Worm (Caenorhabditis elegans) whole organism, late embryonic: ENCODE data around the gene C49A9.6.

Experiments
- C38D4.7 ChIP-seq: fragments of 200-800 bp; sonication (Bioruptor generic); optimal IDR thresholded peaks from 2 replicates; lab custom pipeline; 2018; ENCODE audit warnings: mild to moderate bottlenecking, missing genetic modification characterization, moderate library complexity, missing compliant biosample characterization
- F13H6.1 ChIP-seq: sonication (generic microtip); optimal IDR thresholded peaks from 2 replicates; lab custom pipeline; 2016; ENCODE audit warnings: missing genetic modification characterization, missing compliant biosample characterization
- K02D7.2 ChIP-seq: sonication (generic microtip); optimal IDR thresholded peaks from 2 replicates; lab custom pipeline; 2017; ENCODE audit warnings: mild to moderate bottlenecking, missing genetic modification characterization, missing compliant biosample characterization
- K09A11.1 ChIP-seq: sonication (generic microtip); optimal IDR thresholded peaks from 2 replicates; lab custom pipeline; 2017; ENCODE audit warnings: antibody characterized with exemption, mild to moderate bottlenecking, missing genetic modification characterization, missing compliant biosample characterization; ENCODE audit not compliant: insufficient read depth
- ama-1 ChIP-seq: fragments of 150-350 bp; optimal IDR thresholded peaks from 2 replicates; lab custom pipeline; 2014
- ceh-14 ChIP-seq: sonication (generic microtip); optimal IDR thresholded peaks from 2 replicates; lab custom pipeline; 2016; ENCODE audit warnings: missing genotype, missing genetic modification characterization, missing compliant biosample characterization
- ceh-18 ChIP-seq: sonication (generic microtip); optimal IDR thresholded peaks from 2 replicates; lab custom pipeline; 2016; ENCODE audit warnings: missing genetic modification characterization, missing compliant biosample characterization
- ceh-22 ChIP-seq: sonication (generic microtip); optimal IDR thresholded peaks from 2 replicates; lab custom pipeline; 2017; ENCODE audit warnings: missing biosample characterization, missing genetic modification characterization
- ceh-24 ChIP-seq: sonication (generic microtip); optimal IDR thresholded peaks from 2 replicates; lab custom pipeline; 2016; ENCODE audit warnings: mild to moderate bottlenecking, missing genetic modification characterization, missing compliant biosample characterization
- ceh-30 ChIP-seq: fragments of 150-350 bp; optimal IDR thresholded peaks from 2 replicates; lab custom pipeline; 2014; ENCODE audit warnings: missing biosample characterization, missing genetic modification characterization
- ceh-31 ChIP-seq: sonication (generic microtip); optimal IDR thresholded peaks from 2 replicates; lab custom pipeline; 2016; ENCODE audit warnings: missing genetic modification characterization, missing compliant biosample characterization
- ceh-34 ChIP-seq: sonication (generic microtip); optimal IDR thresholded peaks from 2 replicates; lab custom pipeline; 2016; ENCODE audit warnings: mild to moderate bottlenecking, missing genetic modification characterization, missing compliant biosample characterization
- ceh-45 ChIP-seq: fragments of 200-800 bp; sonication (Bioruptor generic); IDR thresholded peaks from 2 replicates; pipeline ENCODE4 v1.3.6; 2022; ENCODE audit warnings: missing genetic modification reagents, missing genetic modification characterization, missing compliant biosample characterization
- ceh-48 ChIP-seq: sonication (generic microtip); optimal IDR thresholded peaks from 2 replicates; lab custom pipeline; 2016; ENCODE audit warnings: missing genetic modification characterization, inconsistent platforms, missing compliant biosample characterization
- ceh-6 ChIP-seq: fragments of 200-800 bp; sonication (Bioruptor generic); optimal IDR thresholded peaks from 2 replicates; lab custom pipeline; 2018; ENCODE audit warnings: mild to moderate bottlenecking, missing genetic modification characterization, missing compliant biosample characterization
- che-1 ChIP-seq: sonication (generic microtip); optimal IDR thresholded peaks from 2 replicates; lab custom pipeline; 2016; ENCODE audit warnings: mild to moderate bottlenecking, missing genetic modification characterization, missing compliant biosample characterization
- dmd-4 ChIP-seq: sonication (generic microtip); optimal IDR thresholded peaks from 2 replicates; lab custom pipeline; 2016; ENCODE audit warnings: borderline replicate concordance, missing genetic modification characterization, missing compliant biosample characterization
- dve-1 ChIP-seq: sonication (generic microtip); optimal IDR thresholded peaks from 2 replicates; lab custom pipeline; 2017; ENCODE audit warnings: antibody characterized with exemption, mild to moderate bottlenecking, missing genetic modification characterization, missing compliant biosample characterization
- elt-4 ChIP-seq: sonication (generic microtip); optimal IDR thresholded peaks from 2 replicates; lab custom pipeline; 2016; ENCODE audit warnings: missing genetic modification characterization, missing compliant biosample characterization
- eyg-1 ChIP-seq: sonication (generic microtip); optimal IDR thresholded peaks from 2 replicates; lab custom pipeline; 2016; ENCODE audit warnings: missing genotype, missing genetic modification characterization, missing compliant biosample characterization
- fax-1 ChIP-seq: sonication (generic microtip); optimal IDR thresholded peaks from 2 replicates; lab custom pipeline; 2016; ENCODE audit warnings: missing genotype, missing genetic modification characterization, missing compliant biosample characterization
- hlh-13 ChIP-seq: fragments of 200-800 bp; sonication (Bioruptor generic); optimal IDR thresholded peaks from 2 replicates; lab custom pipeline; 2018; ENCODE audit warnings: mild to moderate bottlenecking, missing genetic modification characterization, missing compliant biosample characterization
- hlh-15 ChIP-seq: sonication (generic microtip); optimal IDR thresholded peaks from 2 replicates; lab custom pipeline; 2016; ENCODE audit warnings: missing genetic modification characterization, missing compliant biosample characterization
- hlh-6 ChIP-seq: sonication (generic microtip); optimal IDR thresholded peaks from 2 replicates; lab custom pipeline; 2016; ENCODE audit warnings: missing genotype, missing genetic modification characterization, missing compliant biosample characterization
- hlh-8 ChIP-seq: sonication (generic microtip); optimal IDR thresholded peaks from 2 replicates; lab custom pipeline; 2016; ENCODE audit warnings: missing genotype, missing genetic modification characterization, missing compliant biosample characterization
- nhr-232 ChIP-seq: sonication (generic microtip); optimal IDR thresholded peaks from 2 replicates; lab custom pipeline; 2016; ENCODE audit warnings: missing genetic modification characterization, missing compliant biosample characterization
- npax-4 ChIP-seq: sonication (generic microtip); optimal IDR thresholded peaks from 2 replicates; lab custom pipeline; 2016; ENCODE audit warnings: missing genetic modification characterization, missing compliant biosample characterization
- pag-3 ChIP-seq: sonication (generic microtip); optimal IDR thresholded peaks from 2 replicates; lab custom pipeline; 2016; ENCODE audit warnings: missing compliant biosample characterization, missing genetic modification characterization, borderline replicate concordance
- pat-9 ChIP-seq: fragments of 200-800 bp; sonication (Bioruptor generic); optimal IDR thresholded peaks from 2 replicates; lab custom pipeline; 2018; ENCODE audit warnings: mild to moderate bottlenecking, missing genetic modification characterization, moderate library complexity, missing compliant biosample characterization
- pha-4 ChIP-seq: fragments of 150-350 bp; optimal IDR thresholded peaks from 2 replicates; lab custom pipeline; 2018; ENCODE audit warnings: missing biosample characterization, missing genetic modification reagents, missing genetic modification characterization
- pqm-1 ChIP-seq: sonication (generic microtip); optimal IDR thresholded peaks from 2 replicates; lab custom pipeline; 2016; ENCODE audit warnings: missing genetic modification characterization, missing compliant biosample characterization
- pros-1 ChIP-seq: fragments of 150-350 bp; optimal IDR thresholded peaks from 2 replicates; lab custom pipeline; 2014; ENCODE audit warnings: missing biosample characterization, missing genetic modification reagents, missing genetic modification characterization
- rnt-1 ChIP-seq: sonication (generic microtip); optimal IDR thresholded peaks from 2 replicates; lab custom pipeline; 2016; ENCODE audit warnings: missing genetic modification characterization, missing compliant biosample characterization
- sox-2 ChIP-seq: fragments of 200-800 bp; sonication (Bioruptor generic); IDR thresholded peaks from 2 replicates; pipeline ENCODE4 v1.3.6; 2022; ENCODE audit warnings: missing genetic modification reagents, missing genetic modification characterization, missing compliant biosample characterization
- ttx-3 ChIP-seq: sonication (generic microtip); optimal IDR thresholded peaks from 2 replicates; lab custom pipeline; 2016; ENCODE audit warnings: missing genetic modification reagents, missing genetic modification characterization, missing compliant biosample characterization
- unc-3 ChIP-seq, 2 experiments: fragments of 200-800 bp in 1 of 2; sonication (Bioruptor generic) in 1 of 2; sonication (generic microtip) in 1 of 2; conservative IDR thresholded peaks in 1 of 2; optimal IDR thresholded peaks in 1 of 2; 2 replicates each; pipeline versions ENCODE4 v1.3.6 to Lab custom; 2016 to 2022; ENCODE audit warnings: missing compliant biosample characterization in 2 of 2, missing genetic modification characterization in 2 of 2, missing genetic modification reagents in 1 of 2
- unc-42 ChIP-seq: sonication (generic microtip); optimal IDR thresholded peaks from 2 replicates; lab custom pipeline; 2016; ENCODE audit warnings: missing genotype, missing genetic modification characterization, missing compliant biosample characterization
- ztf-16 ChIP-seq: sonication (generic microtip); optimal IDR thresholded peaks from 2 replicates; lab custom pipeline; 2017; ENCODE audit warnings: missing genetic modification characterization, missing compliant biosample characterization

The C49A9.6 gene

DNA sequence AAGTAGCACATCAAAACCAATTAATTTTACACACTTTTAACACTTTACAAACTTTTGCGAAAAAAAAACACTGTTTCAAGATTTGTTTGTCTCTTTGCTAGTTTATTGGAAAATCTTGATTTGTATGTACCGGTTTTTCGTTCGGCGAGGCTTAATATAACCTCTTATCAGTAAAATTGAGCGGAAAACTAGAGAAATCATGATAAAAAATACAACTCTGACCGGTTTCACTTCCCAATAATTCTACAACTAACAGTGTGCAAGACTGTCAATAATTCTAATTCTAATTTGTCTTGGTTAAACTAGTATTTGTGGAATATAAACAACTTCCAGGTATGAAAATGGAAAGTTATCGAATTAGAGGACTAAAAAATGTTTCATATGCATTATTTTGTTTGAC is 11.1 kb downstream of the C49A9.6 start, which contains the start of gene C49A9.3:
Gene C49A9.3, plus strand, starts transcription at position 212 of the 400 bp plus-strand sequence.
- TF ChIP-seq pat-9 (tag; lab: Kevin White, UChicago) (no peak), dve-1 (tag; lab: Kevin White, UChicago) (no peak), K02D7.2 (tag; lab: Kevin White, UChicago) (no peak), elt-4 (tag; lab: Kevin White, UChicago) (no peak), pag-3 (tag; lab: Kevin White, UChicago) (no peak), rnt-1 (tag; lab: Kevin White, UChicago) (no peak), ama-1 (lab: Kevin White, UChicago) (no peak), ceh-45 (GFP tag; lab: Robert Waterston, UW) (no peak), ceh-31 (tag; lab: Kevin White, UChicago) (no peak), K09A11.1 (tag; lab: Kevin White, UChicago) (no peak), hlh-15 (tag; lab: Kevin White, UChicago) (no peak), ttx-3 (tag; lab: Kevin White, UChicago) (no peak), eyg-1 (tag; lab: Kevin White, UChicago) (no peak), pros-1 (no peak), hlh-8 (tag; lab: Kevin White, UChicago) (no peak), unc-3 (GFP tag; conservative IDR thresholded peaks at IDR 0.05; lab: Robert Waterston, UW) (no peak), unc-3 (tag; optimal IDR thresholded peaks at IDR 0.05; lab: Kevin White, UChicago) (no peak)

DNA sequence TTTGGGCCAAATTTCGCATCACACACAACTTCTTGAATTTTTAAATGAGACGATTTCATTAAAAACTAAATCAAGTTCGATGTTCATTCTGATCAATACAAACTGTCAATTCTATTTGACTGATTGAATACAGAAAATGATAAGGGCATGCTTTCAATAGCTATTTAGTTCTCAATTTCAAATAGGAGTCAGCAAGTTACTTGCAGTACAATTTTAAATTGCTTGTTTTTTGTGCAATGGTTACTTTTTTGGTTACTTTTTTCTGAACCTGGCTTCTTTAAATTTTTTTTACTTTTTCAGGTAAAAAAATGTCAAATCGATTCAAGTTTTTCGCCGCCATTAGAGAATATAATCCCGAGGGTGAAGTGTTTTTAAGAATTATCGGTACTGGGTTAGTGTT is 14.4 kb downstream of the C49A9.6 start, which contains the start of gene C49A9.2:
Gene C49A9.2, plus strand, starts transcription at position 301 of the 400 bp plus-strand sequence.
- TF ChIP-seq ceh-22 = no peak
- no peak for TF ChIP-seq elt-4 (tag; lab: Kevin White, UChicago)
- TF ChIP-seq dmd-4 (tag; lab: Kevin White, UChicago) = no peak
- no peak for TF ChIP-seq npax-4 (tag; lab: Kevin White, UChicago)

DNA sequence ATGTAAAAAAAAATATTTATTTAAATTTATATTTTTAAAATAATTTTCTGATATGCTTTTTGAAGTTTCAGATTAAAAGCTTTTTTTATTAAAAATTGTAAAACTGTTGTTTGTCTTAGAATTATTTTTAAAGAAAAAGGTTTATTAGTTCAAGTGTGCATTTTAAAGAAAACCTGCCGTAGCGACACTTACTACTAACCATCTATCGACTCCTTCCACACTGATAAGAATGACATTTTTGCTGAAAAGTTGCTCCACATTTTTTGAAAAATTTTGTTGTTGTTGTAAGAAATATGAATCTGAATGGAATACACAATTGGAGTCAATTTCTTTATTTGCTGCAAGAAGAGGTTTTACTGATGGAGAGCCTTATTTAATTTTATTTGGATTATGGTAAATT is 17.2 kb downstream of the C49A9.6 start, which contains the start of gene C49A9.1:
Gene C49A9.1, plus strand, starts transcription at position 217 of the 400 bp plus-strand sequence.
- TF ChIP-seq C38D4.7 (GFP tag; lab: Kevin White, UChicago) (no peak), npax-4 (tag; lab: Kevin White, UChicago) (no peak), dmd-4 (tag; lab: Kevin White, UChicago) (no peak), F13H6.1 (tag; lab: Kevin White, UChicago) (no peak), pat-9 (tag; lab: Kevin White, UChicago) (no peak), sox-2 (GFP tag; lab: Robert Waterston, UW) (no peak), unc-42 (tag; lab: Kevin White, UChicago) (no peak), ztf-16 (tag; lab: Kevin White, UChicago) (no peak), nhr-232 (tag; lab: Kevin White, UChicago) (no peak), che-1 (no peak), ama-1 (lab: Kevin White, UChicago) (no peak), ceh-18 (no peak), rnt-1 (tag; lab: Kevin White, UChicago) (no peak), K02D7.2 (tag; lab: Kevin White, UChicago) (no peak), elt-4 (tag; lab: Kevin White, UChicago) (no peak), ceh-34 (tag; lab: Kevin White, UChicago) (no peak), ceh-22 (no peak), eyg-1 (tag; lab: Kevin White, UChicago) (no peak), ceh-30 (no peak)
- TF ChIP-seq, all 69 proteins: peak for 0

DNA sequence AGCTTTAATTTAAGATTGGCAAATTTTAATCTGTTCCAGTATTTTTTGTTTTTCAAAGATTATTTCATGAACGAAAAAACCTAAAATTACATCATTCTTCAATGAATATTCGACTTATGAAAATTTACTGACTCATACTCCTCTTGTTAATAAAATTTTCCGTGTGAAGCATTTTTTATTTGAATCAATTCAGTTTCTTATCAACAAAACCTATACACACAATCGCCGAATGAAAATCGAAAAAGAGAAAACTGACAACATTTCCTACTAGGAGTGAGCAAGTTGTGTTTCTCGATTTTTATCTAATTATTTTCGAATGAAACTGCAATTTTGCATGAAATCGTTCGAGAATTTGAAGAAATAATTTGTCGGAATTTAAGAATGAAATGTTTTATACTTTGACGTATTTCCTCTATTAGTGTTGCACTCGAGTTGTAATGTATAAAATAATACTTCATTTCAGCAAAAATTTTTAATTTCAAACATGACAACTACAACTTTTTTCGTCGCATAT is 19.9 kb downstream of the C49A9.6 start, which contains the start of gene F58F9.4:
Gene F58F9.4, plus strand, starts transcription at position 464 of the 514 bp plus-strand sequence.
- no peak for TF ChIP-seq ceh-24 (tag; lab: Kevin White, UChicago)
- no peak for TF ChIP-seq fax-1
- no peak for TF ChIP-seq ceh-31 (tag; lab: Kevin White, UChicago)
- TF ChIP-seq ceh-14 (tag; lab: Kevin White, UChicago) = no peak
- TF ChIP-seq ama-1 (lab: Kevin White, UChicago) = no peak
- no peak for TF ChIP-seq pqm-1 (tag; lab: Kevin White, UChicago)
- no peak for TF ChIP-seq hlh-13 (GFP tag; lab: Kevin White, UChicago)
- TF ChIP-seq ztf-16 (tag; lab: Kevin White, UChicago) = no peak
- TF ChIP-seq ceh-18 = no peak
- no peak for TF ChIP-seq pros-1
- no peak for TF ChIP-seq ceh-45 (GFP tag; lab: Robert Waterston, UW)
- no peak for TF ChIP-seq ceh-6 (GFP tag; lab: Kevin White, UChicago)
- TF ChIP-seq hlh-6 = no peak
- TF ChIP-seq ceh-48 (tag; lab: Kevin White, UChicago) = no peak
- TF ChIP-seq pha-4 (tag; lab: Kevin White, UChicago) = no peak
